Worm (Caenorhabditis elegans) whole organism, midembryonic: ENCODE results near the gene F08F8.11.
"Not testable (repeated sequence)": the region's sequence is repeated elsewhere in the genome, so short reads cannot be mapped to it uniquely, and the experiment has no call there.

Source experiments
- cog-1 ChIP-seq: sonication (generic microtip); optimal IDR thresholded peaks from 2 replicates; lab custom pipeline; 2016; ENCODE audit warnings: missing genetic modification characterization, missing compliant biosample characterization
- flt-1 ChIP-seq: fragments of 200-800 bp; sonication (Bioruptor generic); IDR thresholded peaks from 2 replicates; pipeline ENCODE4 v1.3.6; 2022; ENCODE audit warnings: missing genetic modification characterization, missing compliant biosample characterization
- klf-2 ChIP-seq: fragments of 200-800 bp; sonication (Bioruptor generic); conservative IDR thresholded peaks from 2 replicates; pipeline ENCODE4 v1.3.6; 2022; ENCODE audit warnings: missing genetic modification reagents, missing genetic modification characterization, missing compliant biosample characterization
- med-1 ChIP-seq: sonication (generic microtip); optimal IDR thresholded peaks from 2 replicates; lab custom pipeline; 2017; ENCODE audit warnings: missing genetic modification characterization, mild to moderate bottlenecking, missing compliant biosample characterization, antibody characterized with exemption, missing genetic modification reagents; ENCODE audit not compliant: insufficient read depth
- ref-1 ChIP-seq: fragments of 200-800 bp; sonication (Bioruptor generic); conservative IDR thresholded peaks from 2 replicates; pipeline ENCODE4 v1.3.6; 2022; ENCODE audit warnings: missing genetic modification reagents, missing genetic modification characterization, missing compliant biosample characterization
- tab-1 ChIP-seq: fragments of 200-800 bp; sonication (Bioruptor generic); IDR thresholded peaks from 2 replicates; pipeline ENCODE4 v1.3.6; 2022; ENCODE audit warnings: missing genetic modification characterization, missing compliant biosample characterization
- ztf-23 ChIP-seq: fragments of 200-800 bp; sonication (Bioruptor generic); IDR thresholded peaks from 2 replicates; pipeline ENCODE4 v1.3.6; 2022; ENCODE audit warnings: missing genetic modification reagents, missing genetic modification characterization, missing compliant biosample characterization
- ztf-29 ChIP-seq: fragments of 200-800 bp; sonication (Bioruptor generic); IDR thresholded peaks from 2 replicates; pipeline ENCODE4 v1.3.6; 2022; ENCODE audit warnings: missing genetic modification reagents, missing genetic modification characterization, missing compliant biosample characterization

ce11 chrIII:7333906-7334531, 31.7 kb upstream of the F08F8.11 start:
- not testable (repeated sequence) for TF ChIP-seq ztf-29; ztf-23 (GFP tag; lab: Robert Waterston, UW); ref-1 (GFP tag; lab: Robert Waterston, UW); cog-1 (tag; lab: Kevin White, UChicago); tab-1 (GFP tag; lab: Robert Waterston, UW); klf-2 (GFP tag; lab: Robert Waterston, UW); med-1
- TF ChIP-seq flt-1 (GFP tag; lab: Robert Waterston, UW) = 0 out of 2 replicates have a peak, but pooled peaks have one; percentile 42
